Fruit fly (Drosophila melanogaster): Measurements from ENCODE around the gene GatA.
A peak's percentile ranks its signal among the peaks of the same experiment; 100 is the strongest.

Gene GatA

DNA sequence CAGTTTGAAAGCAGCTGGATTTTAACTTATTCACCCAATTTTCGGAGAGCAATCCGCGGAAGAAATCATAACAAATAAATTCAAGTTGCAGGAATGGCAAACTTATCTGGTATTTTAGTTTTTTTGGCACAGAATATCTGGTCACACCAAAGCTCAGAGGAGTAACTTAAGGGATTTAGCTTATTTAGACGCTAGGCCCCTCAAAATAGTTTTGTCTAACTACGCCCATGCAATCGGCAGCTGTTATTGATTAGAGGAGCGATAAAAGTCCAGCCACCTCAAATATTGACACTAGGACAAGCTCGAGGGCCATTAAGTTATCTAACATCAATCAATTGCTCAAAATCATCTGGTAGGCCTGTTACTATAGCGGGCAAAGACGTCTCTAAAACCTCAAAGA is at the start of gene GatA, which contains the start of gene P5cr (continued):
- TF ChIP-seq Usf (GFP tag; optimal IDR thresholded peaks at IDR 0.05) (peak; percentile 61), CG31224 (GFP tag; IDR thresholded peaks at IDR 0.05) (peak; percentile 63; the same call in 1 of the 2 replicates), CG7928 (GFP tag; optimal IDR thresholded peaks at IDR 0.05) (peak; percentile 51), slbo (GFP tag; IDR thresholded peaks at IDR 0.05) (peak; percentile 97), stwl (tag; optimal IDR thresholded peaks at IDR 0.05) (no peak), bab2 (GFP tag; optimal IDR thresholded peaks at IDR 0.05) (peak; percentile 86), run (tag; optimal IDR thresholded peaks at IDR 0.05) (no peak), Sox102F (GFP tag; optimal IDR thresholded peaks at IDR 0.05) (peak; percentile 74), Dll (GFP tag; IDR thresholded peaks at IDR 0.05; ENCODE audit: partially characterized antibody) (no peak), pho (GFP tag; optimal IDR thresholded peaks at IDR 0.05) (peak; percentile 91), CG3065 (GFP tag; optimal IDR thresholded peaks at IDR 0.05) (peak; percentile 33), CG8089 (GFP tag; optimal IDR thresholded peaks at IDR 0.05) (peak; percentile 64), Scr (GFP tag; IDR thresholded peaks at IDR 0.05; ENCODE audit: partially characterized antibody) (no peak), pb (GFP tag; optimal IDR thresholded peaks at IDR 0.05) (peak; percentile 64), ssp (GFP tag; IDR thresholded peaks at IDR 0.05) (peak; percentile 44), CG4360 (GFP tag; IDR thresholded peaks at IDR 0.05) (no peak), CG7786 (GFP tag; optimal IDR thresholded peaks at IDR 0.05) (peak; percentile 90), disco-r (GFP tag; optimal IDR thresholded peaks at IDR 0.05) (no peak), NFAT (GFP tag; IDR thresholded peaks at IDR 0.05) (peak; percentile 97), schlank (tag; optimal IDR thresholded peaks at IDR 0.05) (peak; percentile 88), grau (tag; optimal IDR thresholded peaks at IDR 0.05) (peak; percentile 82), Sry-δ (GFP tag; optimal IDR thresholded peaks at IDR 0.05) (peak; percentile 43), trh (GFP tag; optimal IDR thresholded peaks at IDR 0.05) (no peak), Poxn (GFP tag; IDR thresholded peaks at IDR 0.05) (peak; percentile 45; the same call in 1 of the 2 replicates), psq (GFP tag; optimal IDR thresholded peaks at IDR 0.05) (peak; percentile 19), ash1 (GFP tag; optimal IDR thresholded peaks at IDR 0.05) (peak; percentile 38), Mes4 (GFP tag; optimal IDR thresholded peaks at IDR 0.05) (no peak), HmgD (GFP tag; optimal IDR thresholded peaks at IDR 0.05) (peak; percentile 48), gfzf (GFP tag; optimal IDR thresholded peaks at IDR 0.05) (peak; percentile 73), BEAF-32 (GFP tag; optimal IDR thresholded peaks at IDR 0.05) (peak; percentile 6), C15 (GFP tag; IDR thresholded peaks at IDR 0.05) (0 out of 3 replicates have a peak, but pooled peaks have one; percentile 11), CG17802 (tag; optimal IDR thresholded peaks at IDR 0.05) (peak; percentile 12), seq (GFP tag; IDR thresholded peaks at IDR 0.05) (no peak), lola (GFP tag; optimal IDR thresholded peaks at IDR 0.05) (no peak), Dad (GFP tag; optimal IDR thresholded peaks at IDR 0.05) (peak; percentile 87), CG13424 (tag; optimal IDR thresholded peaks at IDR 0.05) (peak; percentile 82), CG9215 (GFP tag; IDR thresholded peaks at IDR 0.05) (peak; percentile 73), CG7556 (GFP tag; optimal IDR thresholded peaks at IDR 0.05) (peak; percentile 61), Lpt (GFP tag; optimal IDR thresholded peaks at IDR 0.05) (no peak), MESR4 (GFP tag; optimal IDR thresholded peaks at IDR 0.05) (peak; percentile 63), bigmax (GFP tag; optimal IDR thresholded peaks at IDR 0.05) (peak; percentile 60), CG11456 (GFP tag; IDR thresholded peaks at IDR 0.05) (peak; percentile 96), CG42726 (GFP tag; IDR thresholded peaks at IDR 0.05; ENCODE audit: partially characterized antibody) (peak; percentile 43; the same call in 1 of the 2 replicates), yki (optimal IDR thresholded peaks at IDR 0.05) (no peak), MTF-1 (GFP tag; optimal IDR thresholded peaks at IDR 0.05; ENCODE audit: borderline replicate concordance) (peak; percentile 73), CG18599 (GFP tag; optimal IDR thresholded peaks at IDR 0.05) (peak; percentile 88), emc (GFP tag; optimal IDR thresholded peaks at IDR 0.05) (peak; percentile 77), CG31441 (GFP tag; IDR thresholded peaks at IDR 0.05) (peak; percentile 41; the same call in 1 of the 2 replicates), Adf1 (GFP tag; IDR thresholded peaks at IDR 0.05) (peak; percentile 70), Bdp1 (GFP tag; optimal IDR thresholded peaks at IDR 0.05) (peak; percentile 45), CG12071 (GFP tag; optimal IDR thresholded peaks at IDR 0.05) (peak; percentile 79)
